Fruit fly (Drosophila melanogaster): ENCODE data around the gene muc.

muc gene

DNA sequence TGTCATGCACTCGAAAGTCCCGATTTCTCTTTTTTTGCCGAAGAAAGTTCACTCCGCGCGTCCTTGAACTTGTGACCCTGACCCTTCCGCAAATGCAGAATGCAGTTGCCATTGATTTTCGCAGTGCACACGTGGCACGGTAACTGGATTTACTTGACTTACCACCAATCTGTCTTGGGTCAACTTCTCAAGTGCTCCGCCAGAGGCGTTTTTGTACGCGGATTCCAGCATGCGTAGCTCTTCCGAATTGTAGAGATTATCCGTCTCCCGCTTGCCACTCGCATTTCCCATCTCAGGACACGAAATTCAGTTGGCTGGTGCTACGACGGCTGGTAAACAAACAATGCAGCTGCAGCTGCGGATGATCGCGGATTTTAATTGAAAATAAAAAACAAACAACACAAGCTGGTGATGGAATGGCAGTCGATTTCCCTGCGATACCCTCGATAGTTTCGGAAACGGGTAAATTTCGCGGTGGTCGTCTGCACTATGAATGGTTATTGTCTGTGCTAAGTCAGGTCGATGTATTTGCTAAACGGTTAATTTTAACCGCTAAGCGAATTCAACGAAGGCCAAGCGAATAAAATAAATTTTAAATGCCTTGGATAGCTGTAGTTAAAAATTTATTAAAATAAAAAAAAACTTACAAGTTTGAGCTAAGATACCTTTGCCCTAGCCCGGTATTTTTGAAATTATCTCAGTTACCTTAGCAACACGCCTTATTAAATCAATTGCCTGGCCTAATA is 38.7 kb upstream of the muc start, which contains the start of the genes CG5149 and gudu (continued):
- TF ChIP-seq CG1832 (GFP tag; optimal IDR thresholded peaks at IDR 0.05) (no peak), ro (GFP tag; IDR thresholded peaks at IDR 0.05) (no peak), Abd-B (GFP tag; optimal IDR thresholded peaks at IDR 0.05) (no peak), CG31365 (tag; optimal IDR thresholded peaks at IDR 0.05) (no peak), pho (GFP tag; optimal IDR thresholded peaks at IDR 0.05) (no peak), bcd (GFP tag; optimal IDR thresholded peaks at IDR 0.05) (peak; percentile 40), Bteb2 (GFP tag; optimal IDR thresholded peaks at IDR 0.05) (no peak), Sry-β (GFP tag; optimal IDR thresholded peaks at IDR 0.05) (no peak), HLH54F (GFP tag; optimal IDR thresholded peaks at IDR 0.05) (no peak), CG1024 (GFP tag; IDR thresholded peaks at IDR 0.05) (no peak), p53 (GFP tag; optimal IDR thresholded peaks at IDR 0.05) (no peak), Bdp1 (GFP tag; optimal IDR thresholded peaks at IDR 0.05) (no peak), pb (GFP tag; optimal IDR thresholded peaks at IDR 0.05) (no peak), Sox100B (GFP tag; optimal IDR thresholded peaks at IDR 0.05) (no peak), amos (GFP tag; IDR thresholded peaks at IDR 0.05; ENCODE audit: partially characterized antibody) (peak; percentile 95), ken (GFP tag; IDR thresholded peaks at IDR 0.05) (no peak), HLHmδ (GFP tag; optimal IDR thresholded peaks at IDR 0.05) (no peak), ato (GFP tag; IDR thresholded peaks at IDR 0.05; ENCODE audit: partially characterized antibody) (peak; percentile 84), NC2β (GFP tag; optimal IDR thresholded peaks at IDR 0.05) (peak; percentile 55), CG17829 (tag; optimal IDR thresholded peaks at IDR 0.05) (peak; percentile 60), CG11398 (GFP tag; optimal IDR thresholded peaks at IDR 0.05) (no peak), ftz-f1 (GFP tag; optimal IDR thresholded peaks at IDR 0.05) (no peak), yki (optimal IDR thresholded peaks at IDR 0.05) (no peak), CG7372 (GFP tag; IDR thresholded peaks at IDR 0.05) (no peak), Spps (tag; optimal IDR thresholded peaks at IDR 0.05) (no peak), CG4424 (GFP tag; optimal IDR thresholded peaks at IDR 0.05) (no peak), h (optimal IDR thresholded peaks at IDR 0.05) (no peak), CG11696 (GFP tag; IDR thresholded peaks at IDR 0.05) (no peak), disco-r (GFP tag; optimal IDR thresholded peaks at IDR 0.05) (no peak), ash1 (GFP tag; optimal IDR thresholded peaks at IDR 0.05) (no peak), CG16815 (GFP tag; optimal IDR thresholded peaks at IDR 0.05) (no peak), Ssrp (tag; optimal IDR thresholded peaks at IDR 0.05) (no peak), Atf6 (GFP tag; IDR thresholded peaks at IDR 0.05) (no peak), nerfin-1 (tag; optimal IDR thresholded peaks at IDR 0.05) (peak; percentile 62), oc (tag; optimal IDR thresholded peaks at IDR 0.05) (no peak), al (GFP tag; IDR thresholded peaks at IDR 0.05) (no peak), YL-1 (GFP tag; optimal IDR thresholded peaks at IDR 0.05) (peak; percentile 32), lab (GFP tag; optimal IDR thresholded peaks at IDR 0.05) (peak; percentile 7), CG10147 (GFP tag; optimal IDR thresholded peaks at IDR 0.05) (no peak), CG2875 (GFP tag; optimal IDR thresholded peaks at IDR 0.05) (no peak), CG14710 (tag; optimal IDR thresholded peaks at IDR 0.05) (peak; percentile 53), CG3847 (GFP tag; IDR thresholded peaks at IDR 0.05) (no peak; the same call in 1 of the 2 replicates), CG17568 (GFP tag; optimal IDR thresholded peaks at IDR 0.05) (peak; percentile 36), nerfin-2 (GFP tag; IDR thresholded peaks at IDR 0.05; ENCODE audit: partially characterized antibody) (peak; percentile 77), hb (GFP tag; IDR thresholded peaks at IDR 0.05; ENCODE audit: partially characterized antibody) (peak; percentile 85), Med (GFP tag) (peak; percentile 87), kni (GFP tag; optimal IDR thresholded peaks at IDR 0.05) (no peak), mirr (GFP tag; optimal IDR thresholded peaks at IDR 0.05) (no peak), CG10979 (tag; optimal IDR thresholded peaks at IDR 0.05) (no peak), CG12769 (tag; optimal IDR thresholded peaks at IDR 0.05) (no peak)

Data from whole organism, embryonic.